Fruit fly (Drosophila melanogaster): ENCODE results near the gene CG15601.

The CG15601 gene

DNA sequence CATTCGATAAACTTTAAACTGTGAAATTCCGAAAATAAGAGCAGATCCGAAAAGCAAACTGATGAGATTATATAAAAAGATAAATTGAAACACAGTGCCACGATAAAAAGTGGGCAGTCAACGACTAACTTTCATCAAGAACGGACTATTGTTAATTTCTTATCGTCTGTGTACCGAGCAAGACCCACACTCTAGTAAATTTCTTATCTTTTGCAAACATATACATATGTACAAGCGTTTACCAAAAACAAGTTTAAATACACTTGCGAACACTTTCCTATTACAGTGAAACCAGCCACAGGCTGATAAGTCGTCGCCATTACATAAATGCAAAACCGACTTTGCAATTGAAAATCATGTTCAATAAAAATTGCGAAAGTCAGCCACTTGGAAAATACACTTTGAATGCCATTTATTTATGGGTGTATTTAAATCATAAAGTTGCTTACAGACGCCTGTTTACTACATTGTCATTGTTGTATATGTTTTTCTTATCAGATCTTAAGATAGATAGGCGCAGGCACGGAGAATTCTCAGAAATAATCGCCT is 48.3 kb downstream of the CG15601 start:
- TF ChIP-seq Med (GFP tag) = peak; percentile 58
- TF ChIP-seq Atf6 (GFP tag; IDR thresholded peaks at IDR 0.05) = no peak
- peak; percentile 0 for TF ChIP-seq B-H2 (GFP tag; optimal IDR thresholded peaks at IDR 0.05)
- TF ChIP-seq CG15479 (GFP tag; optimal IDR thresholded peaks at IDR 0.05) = peak; percentile 17
- peak; percentile 19 for TF ChIP-seq sug (tag; optimal IDR thresholded peaks at IDR 0.05)
- no peak for TF ChIP-seq Dek (tag; optimal IDR thresholded peaks at IDR 0.05)
- TF ChIP-seq CG4730 (GFP tag; IDR thresholded peaks at IDR 0.05) = no peak
- TF ChIP-seq cg (GFP tag; optimal IDR thresholded peaks at IDR 0.05) = peak; percentile 9
- peak; percentile 30 for TF ChIP-seq CG34376 (GFP tag; optimal IDR thresholded peaks at IDR 0.05)
- no peak for TF ChIP-seq salm (tag; optimal IDR thresholded peaks at IDR 0.05)
- no peak for TF ChIP-seq C15 (GFP tag; IDR thresholded peaks at IDR 0.05)
- peak; percentile 70 for TF ChIP-seq exex (tag; optimal IDR thresholded peaks at IDR 0.05)
- TF ChIP-seq ttk (GFP tag; IDR thresholded peaks at IDR 0.05) = no peak
- TF ChIP-seq CG34422 (GFP tag; IDR thresholded peaks at IDR 0.05) = no peak
- peak in 1 of 2 experiments; percentile 54 for TF ChIP-seq Pdp1 (GFP tag; optimal IDR thresholded peaks at IDR 0.05)
- no peak for TF ChIP-seq Rx (GFP tag; IDR thresholded peaks at IDR 0.05)
- no peak for TF ChIP-seq inv (GFP tag; IDR thresholded peaks at IDR 0.05; ENCODE audit: partially characterized antibody)
- TF ChIP-seq grau (tag; optimal IDR thresholded peaks at IDR 0.05) = peak; percentile 60
- no peak for TF ChIP-seq Xrp1 (GFP tag; IDR thresholded peaks at IDR 0.05)

DNA sequence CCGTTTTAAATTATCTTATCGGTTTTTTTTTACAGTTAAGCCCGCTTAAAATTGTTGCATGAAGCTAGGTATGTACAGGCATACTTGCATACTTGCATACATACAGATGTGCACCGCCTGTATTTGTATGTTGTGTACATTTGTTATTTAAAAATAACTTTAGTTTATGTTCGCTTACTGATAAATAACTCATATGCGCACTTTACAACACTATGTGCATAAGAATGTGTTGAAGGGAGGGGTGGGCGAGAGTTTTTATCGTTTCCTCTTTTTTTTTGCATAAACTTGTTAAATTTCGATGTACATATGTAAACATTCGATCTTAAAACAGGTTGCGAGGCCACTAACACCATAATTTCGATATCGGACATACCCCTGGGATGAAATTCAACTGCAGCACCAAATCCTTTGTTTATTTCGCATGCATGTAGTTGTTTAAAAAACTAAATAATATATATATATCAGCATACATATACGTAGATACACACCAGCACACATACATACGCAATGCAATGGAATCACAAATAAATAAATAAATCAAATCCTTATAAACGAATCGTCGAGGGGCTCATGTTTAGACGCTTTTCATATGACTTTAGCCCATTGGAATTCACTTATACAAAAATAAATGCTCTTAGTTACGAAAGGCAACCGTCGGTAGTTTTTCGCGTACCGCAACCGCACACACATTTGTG is 49.5 kb downstream of the CG15601 start:
- TF ChIP-seq Nf-YC (tag; optimal IDR thresholded peaks at IDR 0.05) (no peak), CG8924 (tag; optimal IDR thresholded peaks at IDR 0.05) (peak; percentile 53), sens (GFP tag) (peak; percentile 39), CG10267 (tag; optimal IDR thresholded peaks at IDR 0.05) (peak; percentile 66), CG17359 (tag; optimal IDR thresholded peaks at IDR 0.05) (no peak), nerfin-1 (tag; optimal IDR thresholded peaks at IDR 0.05) (peak; percentile 59), CG13624 (GFP tag; optimal IDR thresholded peaks at IDR 0.05) (no peak), BEAF-32 (GFP tag; optimal IDR thresholded peaks at IDR 0.05) (no peak), sd (tag; optimal IDR thresholded peaks at IDR 0.05) (peak; percentile 60), Xbp1 (GFP tag; optimal IDR thresholded peaks at IDR 0.05) (no peak), Med (GFP tag) (peak; percentile 35), CG10462 (GFP tag; optimal IDR thresholded peaks at IDR 0.05) (no peak), chinmo (GFP tag; IDR thresholded peaks at IDR 0.05; ENCODE audit: partially characterized antibody) (0 out of 4 replicates have a peak, but pooled peaks have one; percentile 58), cas (GFP tag; IDR thresholded peaks at IDR 0.05) (no peak), cg (GFP tag; optimal IDR thresholded peaks at IDR 0.05) (peak; percentile 68)

DNA sequence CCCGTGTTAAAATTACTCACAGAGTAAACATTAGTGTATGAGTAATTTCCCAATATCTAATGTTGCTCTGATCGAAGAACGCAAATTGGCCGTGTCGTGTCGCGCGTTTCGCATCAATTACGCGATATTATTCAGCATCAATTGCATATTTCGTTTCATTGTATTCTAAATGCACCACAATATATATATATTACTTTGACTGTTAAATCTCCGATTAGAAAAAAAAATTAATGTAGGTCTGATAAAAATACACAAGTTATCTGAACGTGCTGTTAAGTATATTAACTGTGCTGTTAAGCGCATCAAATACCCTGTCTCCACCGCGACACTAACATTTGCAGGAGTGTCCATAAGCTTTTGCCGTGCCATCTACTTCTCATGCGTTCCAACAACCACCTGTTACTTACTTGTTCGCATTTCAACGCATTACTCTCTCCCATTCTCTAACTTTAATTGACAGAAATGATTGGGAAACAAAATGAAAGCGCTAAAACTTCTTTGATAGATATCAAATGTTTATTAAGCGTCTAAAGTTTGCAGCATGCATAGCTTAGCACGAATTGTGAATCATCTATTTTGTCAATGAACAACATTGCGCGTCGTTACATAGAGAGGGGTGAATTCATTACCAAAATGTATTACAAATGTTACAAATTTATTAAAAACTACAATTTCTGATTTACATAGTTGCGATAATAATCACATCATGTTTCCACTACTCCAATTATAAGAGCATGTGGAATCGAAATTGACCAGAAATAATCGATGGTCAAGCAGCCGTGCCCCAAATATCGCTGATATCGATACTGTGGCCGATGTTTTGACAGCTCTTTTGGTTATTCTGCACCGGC is 50.2 kb downstream of the CG15601 start, which contains the start of the genes Graf and mRpL3:
Gene Graf (minus strand): TSS at position 287 of the 851 bp plus-strand sequence.
Gene mRpL3 (plus strand): TSS at position 802 of the 851 bp plus-strand sequence.
- TF ChIP-seq sc (optimal IDR thresholded peaks at IDR 0.05) = no peak
- TF ChIP-seq sc (GFP tag; optimal IDR thresholded peaks at IDR 0.05) = no peak
- no peak for TF ChIP-seq CG4820 (GFP tag; optimal IDR thresholded peaks at IDR 0.05)
- TF ChIP-seq chm (GFP tag; IDR thresholded peaks at IDR 0.05) = no peak
- TF ChIP-seq NFAT (GFP tag; IDR thresholded peaks at IDR 0.05) = no peak
- no peak for TF ChIP-seq crp (GFP tag; optimal IDR thresholded peaks at IDR 0.05)
- no peak for TF ChIP-seq CG16815 (GFP tag; optimal IDR thresholded peaks at IDR 0.05)
- no peak for TF ChIP-seq slp2 (GFP tag; optimal IDR thresholded peaks at IDR 0.05)
- TF ChIP-seq Optix (GFP tag; IDR thresholded peaks at IDR 0.05) = no peak
- TF ChIP-seq pfk (GFP tag; optimal IDR thresholded peaks at IDR 0.05) = peak; percentile 89
- no peak for TF ChIP-seq CG17328 (GFP tag; IDR thresholded peaks at IDR 0.05)
- no peak for TF ChIP-seq Xrp1 (GFP tag; IDR thresholded peaks at IDR 0.05)
- TF ChIP-seq CG2129 (GFP tag; IDR thresholded peaks at IDR 0.05; ENCODE audit: partially characterized antibody) = peak; percentile 81
- no peak for TF ChIP-seq CG8478 (optimal IDR thresholded peaks at IDR 0.05)
- TF ChIP-seq Sin3A (optimal IDR thresholded peaks at IDR 0.05) = peak; percentile 48
- peak; percentile 94 for TF ChIP-seq chinmo (GFP tag; IDR thresholded peaks at IDR 0.05; ENCODE audit: partially characterized antibody)
- TF ChIP-seq wek (GFP tag; optimal IDR thresholded peaks at IDR 0.05) = no peak

Data from whole organism, embryonic.